Worm (Caenorhabditis elegans) whole organism, L2 larva: ENCODE data around the gene C17F4.11.
"Not testable (repeated sequence)": the region's sequence is repeated elsewhere in the genome, so short reads cannot be mapped to it uniquely, and the experiment has no call there.

Experiments
- alr-1 ChIP-seq: fragments of 150-350 bp; optimal IDR thresholded peaks from 2 replicates; lab custom pipeline; 2014; ENCODE audit warnings: missing biosample characterization, missing genetic modification characterization
- aly-2 ChIP-seq: fragments of 150-350 bp; optimal IDR thresholded peaks from 2 replicates; lab custom pipeline; 2014; ENCODE audit warnings: missing biosample characterization, missing genetic modification characterization
- ama-1 ChIP-seq: fragments of 150-350 bp; optimal IDR thresholded peaks from 2 replicates; lab custom pipeline; 2018; ENCODE audit warnings: inconsistent platforms
- ceh-82 ChIP-seq: fragments of 150-350 bp; optimal IDR thresholded peaks from 2 replicates; lab custom pipeline; 2014; ENCODE audit warnings: missing biosample characterization, missing genetic modification characterization
- egl-27 ChIP-seq: sonication (generic microtip); optimal IDR thresholded peaks from 3 replicates; lab custom pipeline; 2017; ENCODE audit warnings: missing biosample characterization, missing genetic modification reagents, missing genetic modification characterization
- nhr-12 ChIP-seq: fragments of 150-350 bp; optimal IDR thresholded peaks from 2 replicates; lab custom pipeline; 2014; ENCODE audit warnings: missing biosample characterization, missing genetic modification characterization
- nhr-129 ChIP-seq: fragments of 150-350 bp; optimal IDR thresholded peaks from 2 replicates; lab custom pipeline; 2014; ENCODE audit warnings: missing biosample characterization, missing genetic modification characterization
- sma-9 ChIP-seq, 2 experiments: fragments of 150-350 bp in 1 of 2; sonication (generic microtip) in 1 of 2; optimal IDR thresholded peaks; 2 replicates each; lab custom pipeline; 2014 to 2016; ENCODE audit warnings: missing genetic modification characterization in 2 of 2, mild to moderate bottlenecking in 1 of 2, missing biosample characterization in 1 of 2, missing compliant biosample characterization in 1 of 2, missing genetic modification reagents in 1 of 2, moderate library complexity in 1 of 2
- snpc-4 ChIP-seq: fragments of 150-350 bp; optimal IDR thresholded peaks from 2 replicates; lab custom pipeline; 2014; ENCODE audit warnings: missing biosample characterization, missing genetic modification characterization
- unc-55 ChIP-seq: fragments of 150-350 bp; sonication (generic microtip); optimal IDR thresholded peaks from 3 replicates; lab custom pipeline; 2014; ENCODE audit warnings: missing biosample characterization, missing genetic modification reagents, missing genetic modification characterization
- unc-62 ChIP-seq: fragments of 150-350 bp; optimal IDR thresholded peaks from 2 replicates; lab custom pipeline; 2014; ENCODE audit warnings: missing biosample characterization, missing genetic modification reagents, missing genetic modification characterization
- ztf-11 ChIP-seq: sonication (generic microtip); optimal IDR thresholded peaks from 2 replicates; lab custom pipeline; 2017; ENCODE audit warnings: missing biosample characterization, missing genetic modification characterization

DNA sequence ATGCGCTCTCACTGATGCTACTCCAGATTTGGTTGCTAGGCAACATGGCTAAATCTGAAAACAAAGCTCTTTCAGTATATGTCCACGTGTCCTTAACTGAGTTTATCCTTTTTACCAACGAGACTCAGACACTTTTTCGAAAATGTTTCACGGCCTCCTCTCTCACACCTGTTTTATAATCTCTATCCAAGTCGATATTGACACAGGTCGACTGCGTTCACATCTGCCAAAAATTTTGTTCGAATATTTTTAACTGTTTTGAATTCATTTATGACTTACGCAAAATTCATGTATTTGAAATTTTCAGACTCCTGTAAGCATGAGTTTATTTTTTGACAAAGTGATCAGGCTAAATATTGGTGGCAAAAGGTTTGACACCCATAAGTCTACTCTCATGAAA, 21.5 kb upstream of the C17F4.11 start, which contains the start of gene ZC239.3:
- not testable (repeated sequence) for TF ChIP-seq unc-62 (GFP tag; lab: Kevin White, UChicago); sma-9 (GFP tag; optimal IDR thresholded peaks at IDR 0.05; lab: Kevin White, UChicago); sma-9 (tag; optimal IDR thresholded peaks at IDR 0.05; lab: Kevin White, UChicago); unc-55 (GFP tag; lab: Kevin White, UChicago); egl-27 (tag; lab: Kevin White, UChicago); alr-1 (tag; lab: Kevin White, UChicago); nhr-12 (tag; lab: Kevin White, UChicago); ceh-82; nhr-129 (tag; lab: Kevin White, UChicago); ama-1; aly-2 (tag; lab: Kevin White, UChicago); ztf-11 (tag; lab: Kevin White, UChicago); snpc-4 (tag; lab: Kevin White, UChicago)
